Worm (Caenorhabditis elegans) whole organism, L4 larva: ENCODE measurements around the gene M03F8.5.

Experiments used
- hlh-11 ChIP-seq: fragments of 200-800 bp; sonication (Bioruptor generic); optimal IDR thresholded peaks from 2 replicates; lab custom pipeline; 2018; ENCODE audit warnings: mild to moderate bottlenecking, missing genetic modification characterization, missing compliant biosample characterization
- lin-1 ChIP-seq: fragments of 200-800 bp; sonication (Bioruptor generic); IDR thresholded peaks from 2 replicates; pipeline ENCODE4 v1.3.6; 2022; ENCODE audit warnings: missing genetic modification reagents, missing genetic modification characterization, missing compliant biosample characterization
- lin-38 ChIP-seq: fragments of 200-800 bp; sonication (Bioruptor generic); IDR thresholded peaks from 2 replicates; pipeline ENCODE4 v1.3.6; 2022; ENCODE audit warnings: missing genetic modification reagents, missing genetic modification characterization, missing compliant biosample characterization
- lin-39 ChIP-seq: fragments of 150-350 bp; optimal IDR thresholded peaks from 2 replicates; lab custom pipeline; 2014; ENCODE audit warnings: missing biosample characterization, missing genetic modification reagents, missing genetic modification characterization
- nhr-11 ChIP-seq: fragments of 150-350 bp; optimal IDR thresholded peaks from 2 replicates; lab custom pipeline; 2014; ENCODE audit warnings: missing biosample characterization, missing genetic modification characterization

DNA sequence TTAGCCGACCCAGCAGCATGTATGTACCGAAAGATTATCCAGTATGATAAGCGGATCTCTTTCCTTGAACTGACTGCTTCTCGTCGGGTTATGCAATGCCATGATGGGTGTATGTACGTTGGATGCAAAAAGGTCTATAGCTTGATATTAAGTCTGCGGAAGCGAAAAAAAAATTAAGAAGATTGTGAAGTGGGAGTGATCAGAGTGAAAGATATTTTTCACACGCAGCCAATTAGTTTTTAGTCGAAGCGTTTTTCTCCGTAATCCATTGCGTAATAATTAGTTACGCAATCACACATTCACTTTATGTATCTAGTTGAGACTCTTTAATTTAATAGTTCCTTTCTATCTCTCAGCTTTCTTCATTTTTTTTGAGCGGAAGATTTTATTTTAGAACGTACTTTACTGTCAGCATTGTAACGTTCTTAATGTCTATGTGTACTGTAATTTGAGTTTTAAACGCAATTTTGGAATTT is 13.1 kb upstream of the M03F8.5 start:
- TF ChIP-seq lin-39 (tag; lab: Kevin White, UChicago) (no peak), hlh-11 (tag; lab: Kevin White, UChicago) (no peak), lin-38 (GFP tag; lab: Robert Waterston, UW) (no peak), lin-1 (GFP tag; lab: Robert Waterston, UW) (no peak), nhr-11 (tag; lab: Kevin White, UChicago) (no peak)
